Fruit fly (Drosophila melanogaster): Measurements from ENCODE around the gene Pp2B-14D.
A peak's percentile ranks its signal among the peaks of the same experiment; 100 is the strongest.

Gene Pp2B-14D

DNA sequence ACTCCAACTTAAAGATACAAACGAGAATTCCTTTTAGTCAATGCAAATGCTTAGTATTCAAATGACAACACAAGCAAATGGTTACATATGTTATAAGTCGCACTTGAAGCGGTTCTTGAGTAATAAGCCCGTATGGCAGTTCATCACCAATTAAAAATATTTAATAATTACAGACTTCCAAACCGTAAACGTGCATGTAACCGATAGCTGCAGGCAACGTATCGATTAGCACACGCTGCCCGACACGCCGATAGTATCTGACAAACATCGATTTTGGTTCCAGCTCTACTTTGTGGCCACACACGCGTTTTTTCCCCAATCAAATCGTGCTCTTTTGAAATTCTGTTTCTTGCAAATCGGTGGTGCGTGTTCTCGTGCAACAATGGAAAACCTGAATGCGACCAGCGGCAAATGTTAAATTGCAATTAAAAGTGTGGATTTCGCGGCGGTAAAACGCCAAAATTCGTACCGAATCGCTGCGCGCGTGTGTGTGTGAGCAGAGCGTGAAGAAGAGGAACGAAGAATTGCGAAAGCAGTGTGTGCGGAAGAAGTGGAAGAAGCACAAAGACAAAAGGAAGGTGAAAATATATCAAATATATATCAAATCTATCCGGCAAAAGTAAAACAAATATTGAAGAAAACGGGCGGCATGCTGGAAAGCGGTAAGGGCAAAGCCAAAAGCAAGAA lies 39.3 kb upstream of the Pp2B-14D start, which contains the start of the genes CG9784 and Nup153 (continued):
- no peak for TF ChIP-seq Lpt (GFP tag; optimal IDR thresholded peaks at IDR 0.05)
- TF ChIP-seq Sin3A (optimal IDR thresholded peaks at IDR 0.05): peak; percentile 55
- no peak for TF ChIP-seq pum (GFP tag; optimal IDR thresholded peaks at IDR 0.05)
- peak; percentile 92 for TF ChIP-seq nerfin-2 (GFP tag; IDR thresholded peaks at IDR 0.05; ENCODE audit: partially characterized antibody)
- peak; percentile 97 for TF ChIP-seq Bgb (GFP tag; IDR thresholded peaks at IDR 0.05; ENCODE audit: partially characterized antibody)
- no peak; the same call in 2 of the 3 replicates for TF ChIP-seq row (GFP tag; IDR thresholded peaks at IDR 0.05)
- no peak for TF ChIP-seq CG13296 (GFP tag; optimal IDR thresholded peaks at IDR 0.05)
- TF ChIP-seq Poxn (GFP tag; IDR thresholded peaks at IDR 0.05): no peak
- TF ChIP-seq onecut (GFP tag; IDR thresholded peaks at IDR 0.05): peak; percentile 26; the same call in 1 of the 2 replicates
- peak; percentile 34 for TF ChIP-seq HmgZ (tag; optimal IDR thresholded peaks at IDR 0.05)
- TF ChIP-seq CG7963 (GFP tag; IDR thresholded peaks at IDR 0.05; ENCODE audit: partially characterized antibody): peak; percentile 95
- TF ChIP-seq CG18599 (GFP tag; optimal IDR thresholded peaks at IDR 0.05): no peak
- TF ChIP-seq Atf6 (GFP tag; IDR thresholded peaks at IDR 0.05): no peak
- no peak for TF ChIP-seq pros (GFP tag; optimal IDR thresholded peaks at IDR 0.05)
- no peak for TF ChIP-seq CG30403 (GFP tag; optimal IDR thresholded peaks at IDR 0.05)
- TF ChIP-seq psq (GFP tag; optimal IDR thresholded peaks at IDR 0.05): peak; percentile 68
- no peak for TF ChIP-seq CG15269 (tag; optimal IDR thresholded peaks at IDR 0.05)
- no peak for TF ChIP-seq CG7556 (GFP tag; optimal IDR thresholded peaks at IDR 0.05)
- peak; percentile 84 for TF ChIP-seq unc-4 (GFP tag; IDR thresholded peaks at IDR 0.05; ENCODE audit: partially characterized antibody)
- TF ChIP-seq inv (GFP tag; IDR thresholded peaks at IDR 0.05; ENCODE audit: partially characterized antibody): peak; percentile 96
- TF ChIP-seq ac (GFP tag; optimal IDR thresholded peaks at IDR 0.05): no peak
- no peak for TF ChIP-seq ATbp (GFP tag; optimal IDR thresholded peaks at IDR 0.05)
- TF ChIP-seq CG12155 (GFP tag; optimal IDR thresholded peaks at IDR 0.05): peak; percentile 95
- TF ChIP-seq Nf-YC (tag; optimal IDR thresholded peaks at IDR 0.05): peak; percentile 48
- no peak for TF ChIP-seq CG1602 (GFP tag; optimal IDR thresholded peaks at IDR 0.05)
- no peak for TF ChIP-seq run (tag; optimal IDR thresholded peaks at IDR 0.05)
- no peak for TF ChIP-seq Chrac-16 (GFP tag; optimal IDR thresholded peaks at IDR 0.05)

DNA sequence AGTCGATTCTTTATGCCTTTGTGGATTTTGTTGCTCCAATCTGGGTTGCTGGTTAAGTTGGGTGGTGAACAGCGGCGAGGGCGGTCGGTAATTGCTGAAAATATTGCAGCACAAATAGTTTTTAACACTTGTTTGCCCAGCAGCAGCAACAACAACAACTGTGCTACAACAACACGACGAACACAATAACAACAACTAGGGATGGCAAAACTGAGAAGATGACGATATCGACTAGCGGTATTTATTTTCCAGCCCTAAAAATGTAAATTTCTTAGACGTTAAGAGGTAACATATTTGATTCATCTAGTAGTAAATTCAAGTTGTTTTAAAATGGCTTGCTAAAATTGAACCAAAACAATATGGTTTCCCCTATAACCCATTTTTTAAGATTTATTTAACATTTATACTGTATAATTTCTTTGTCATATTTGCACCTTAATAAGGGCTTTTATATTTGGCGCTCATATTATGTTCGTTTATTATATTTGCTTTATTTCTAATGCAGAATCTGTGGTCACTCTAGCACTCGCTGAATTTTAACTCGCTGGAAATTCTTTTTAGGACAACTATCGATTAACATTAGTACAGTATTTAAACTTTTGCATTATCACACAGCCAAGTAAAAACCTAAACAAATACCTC lies 38.6 kb upstream of the Pp2B-14D start:
- TF ChIP-seq CG10267 (tag; optimal IDR thresholded peaks at IDR 0.05) (peak; percentile 5), pfk (GFP tag; optimal IDR thresholded peaks at IDR 0.05) (no peak), CG8359 (GFP tag; optimal IDR thresholded peaks at IDR 0.05; ENCODE audit: borderline replicate concordance) (no peak), MBD-R2 (GFP tag; IDR thresholded peaks at IDR 0.05) (peak; percentile 42; the same call in 1 of the 2 replicates), phol (tag; optimal IDR thresholded peaks at IDR 0.05) (peak; percentile 21), Lhr (GFP tag; optimal IDR thresholded peaks at IDR 0.05) (peak; percentile 2), Gsc (GFP tag; IDR thresholded peaks at IDR 0.05) (no peak), zen (tag; optimal IDR thresholded peaks at IDR 0.05) (peak; percentile 11), CG1603 (tag; optimal IDR thresholded peaks at IDR 0.05) (peak; percentile 26), CG17829 (tag; optimal IDR thresholded peaks at IDR 0.05) (peak; percentile 5), CG31441 (GFP tag; IDR thresholded peaks at IDR 0.05) (peak; percentile 36; the same call in 1 of the 2 replicates), CG18619 (GFP tag; optimal IDR thresholded peaks at IDR 0.05) (peak; percentile 6), Myb (GFP tag; optimal IDR thresholded peaks at IDR 0.05) (peak; percentile 8), Fer1 (GFP tag; optimal IDR thresholded peaks at IDR 0.05) (peak; percentile 21), bbx (GFP tag; IDR thresholded peaks at IDR 0.05; ENCODE audit: partially characterized antibody) (peak; percentile 9; the same call in 1 of the 2 replicates), pzg (GFP tag; optimal IDR thresholded peaks at IDR 0.05) (peak; percentile 33), CG13775 (GFP tag; optimal IDR thresholded peaks at IDR 0.05) (peak; percentile 25), Pdp1 (GFP tag; optimal IDR thresholded peaks at IDR 0.05) (peak in 1 of 2 experiments; percentile 23), gt (GFP tag; IDR thresholded peaks at IDR 0.05) (no peak), az2 (GFP tag; optimal IDR thresholded peaks at IDR 0.05) (peak; percentile 4), Aef1 (GFP tag; IDR thresholded peaks at IDR 0.05) (peak; percentile 87), Atf3 (GFP tag; optimal IDR thresholded peaks at IDR 0.05) (no peak)

Data from whole organism, embryonic.